Worm (Caenorhabditis elegans): ENCODE results near the gene frm-2.

- TF ChIP-seq pha-4 (tag; optimal IDR thresholded peaks at IDR 0.05): no peak
- no peak for TF ChIP-seq nhr-23 (tag; optimal IDR thresholded peaks at IDR 0.05)
- no peak for TF ChIP-seq elt-3 (tag; optimal IDR thresholded peaks at IDR 0.05)
- no peak for TF ChIP-seq mdl-1 (tag; optimal IDR thresholded peaks at IDR 0.05)
- no peak for TF ChIP-seq ztf-11 (tag; optimal IDR thresholded peaks at IDR 0.05)
- no peak for TF ChIP-seq tbx-2 (tag; optimal IDR thresholded peaks at IDR 0.05)
- no peak for TF ChIP-seq snpc-4 (tag; optimal IDR thresholded peaks at IDR 0.05)
- no peak for TF ChIP-seq nhr-25 (tag; optimal IDR thresholded peaks at IDR 0.05)
- TF ChIP-seq nhr-67 (tag; optimal IDR thresholded peaks at IDR 0.05): no peak
- no peak for TF ChIP-seq nhr-43 (tag; optimal IDR thresholded peaks at IDR 0.05; ENCODE audit: poor library complexity, severe bottlenecking)
- no peak for TF ChIP-seq nfya-1 (tag; optimal IDR thresholded peaks at IDR 0.05; ENCODE audit: insufficient read depth)
These were observed 3.4 kb upstream of the frm-2 start, which contains the start of gene T04C9.3 for ce11 chrIII:5985340-5985739.
